Worm (Caenorhabditis elegans) whole organism, early embryonic: ENCODE results near the gene F45G2.9.
"Not testable (repeated sequence)": the region's sequence is repeated elsewhere in the genome, so short reads cannot be mapped to it uniquely, and the experiment has no call there.

Source experiments
- B0310.2 ChIP-seq: sonication (generic microtip); optimal IDR thresholded peaks from 2 replicates; lab custom pipeline; 2016; ENCODE audit warnings: mild to moderate bottlenecking, missing genetic modification characterization, missing compliant biosample characterization
- ama-1 ChIP-seq: fragments of 150-350 bp; optimal IDR thresholded peaks from 2 replicates; lab custom pipeline; 2014
- ceh-13 ChIP-seq: fragments of 200-800 bp; sonication (Bioruptor generic); optimal IDR thresholded peaks from 2 replicates; lab custom pipeline; 2018; ENCODE audit warnings: mild to moderate bottlenecking, missing genetic modification characterization, missing compliant biosample characterization
- ceh-36 ChIP-seq: sonication (generic microtip); optimal IDR thresholded peaks from 2 replicates; lab custom pipeline; 2016; ENCODE audit warnings: missing genetic modification characterization, inconsistent platforms, missing compliant biosample characterization
- flt-1 ChIP-seq: fragments of 200-800 bp; sonication (Bioruptor generic); IDR thresholded peaks from 2 replicates; pipeline ENCODE4 v1.3.6; 2022; ENCODE audit warnings: missing genetic modification characterization, missing compliant biosample characterization
- hmbx-1 ChIP-seq: sonication (generic microtip); optimal IDR thresholded peaks from 2 replicates; lab custom pipeline; 2016; ENCODE audit warnings: mild to moderate bottlenecking, missing genetic modification characterization, missing compliant biosample characterization
- hmg-4 ChIP-seq: fragments of 200-800 bp; sonication (Bioruptor generic); optimal IDR thresholded peaks from 2 replicates; lab custom pipeline; 2018; ENCODE audit warnings: mild to moderate bottlenecking, missing genetic modification characterization, missing compliant biosample characterization
- hnd-1 ChIP-seq: sonication (generic microtip); optimal IDR thresholded peaks from 2 replicates; lab custom pipeline; 2016; ENCODE audit warnings: missing genetic modification characterization, missing compliant biosample characterization
- scrt-1 ChIP-seq: fragments of 200-800 bp; sonication (Bioruptor generic); IDR thresholded peaks from 2 replicates; pipeline ENCODE4 v1.3.6; 2022; ENCODE audit warnings: missing genetic modification characterization, missing compliant biosample characterization
- sea-1 ChIP-seq: fragments of 200-800 bp; sonication (Bioruptor generic); conservative IDR thresholded peaks from 2 replicates; pipeline ENCODE4 v1.3.6; 2022; ENCODE audit warnings: missing genetic modification characterization, missing compliant biosample characterization
- tbx-37 ChIP-seq: fragments of 200-800 bp; sonication (Bioruptor generic); conservative IDR thresholded peaks from 2 replicates; pipeline ENCODE4 v1.3.6; 2022; ENCODE audit warnings: missing genetic modification reagents, missing genetic modification characterization, missing compliant biosample characterization

- not testable (repeated sequence) for TF ChIP-seq ama-1 (lab: Kevin White, UChicago); sea-1 (GFP tag; lab: Robert Waterston, UW); scrt-1 (GFP tag; lab: Robert Waterston, UW); hnd-1 (tag; lab: Kevin White, UChicago); B0310.2 (tag; lab: Kevin White, UChicago); ceh-36 (tag; lab: Kevin White, UChicago); hmg-4 (GFP tag; lab: Kevin White, UChicago); flt-1 (GFP tag; lab: Robert Waterston, UW); tbx-37 (GFP tag; lab: Robert Waterston, UW); hmbx-1 (tag; lab: Kevin White, UChicago); ceh-13 (GFP tag; lab: Kevin White, UChicago)
Measured at ce11 chrIII:13447439-13447838, 10.7 kb upstream of the F45G2.9 start.
